Fruit fly (Drosophila melanogaster): Measurements from ENCODE around the gene atms.

Gene atms

dm6 chr3R:4746189-4746771 lies 3.6 kb upstream of the atms start (continued):
- TF ChIP-seq fru (optimal IDR thresholded peaks at IDR 0.05) (no peak), ranshi (GFP tag; IDR thresholded peaks at IDR 0.05) (no peak), PHDP (tag; optimal IDR thresholded peaks at IDR 0.05) (no peak), CG3407 (GFP tag; optimal IDR thresholded peaks at IDR 0.05) (no peak), CG42726 (GFP tag; IDR thresholded peaks at IDR 0.05; ENCODE audit: partially characterized antibody) (no peak), CG17568 (GFP tag; optimal IDR thresholded peaks at IDR 0.05) (peak; percentile 11), CG17361 (GFP tag; IDR thresholded peaks at IDR 0.05) (no peak), NK7.1 (GFP tag; optimal IDR thresholded peaks at IDR 0.05) (no peak), CG9876 (GFP tag; optimal IDR thresholded peaks at IDR 0.05) (no peak), CG13123 (GFP tag; optimal IDR thresholded peaks at IDR 0.05) (no peak), chinmo (GFP tag; IDR thresholded peaks at IDR 0.05; ENCODE audit: partially characterized antibody) (peak; percentile 89; the same call in 3 of the 4 replicates), CG17612 (GFP tag; IDR thresholded peaks at IDR 0.05) (no peak), yki (optimal IDR thresholded peaks at IDR 0.05) (no peak), CG34376 (GFP tag; optimal IDR thresholded peaks at IDR 0.05) (peak; percentile 62), C15 (GFP tag; IDR thresholded peaks at IDR 0.05) (no peak), CG6175 (GFP tag; IDR thresholded peaks at IDR 0.05) (no peak), HLHmδ (GFP tag; optimal IDR thresholded peaks at IDR 0.05) (no peak), fd102C (GFP tag; optimal IDR thresholded peaks at IDR 0.05) (no peak), exex (tag; optimal IDR thresholded peaks at IDR 0.05) (peak; percentile 53), CG30403 (GFP tag; optimal IDR thresholded peaks at IDR 0.05) (no peak), CG7839 (tag; optimal IDR thresholded peaks at IDR 0.05) (no peak), Nf-YB (GFP tag; optimal IDR thresholded peaks at IDR 0.05) (no peak), Dfd (GFP tag; optimal IDR thresholded peaks at IDR 0.05) (no peak), Hr51 (GFP tag; optimal IDR thresholded peaks at IDR 0.05) (no peak), sr (GFP tag; IDR thresholded peaks at IDR 0.05) (peak; percentile 37; the same call in 1 of the 3 replicates), Fer2 (tag; optimal IDR thresholded peaks at IDR 0.05) (no peak), Hmx (GFP tag; optimal IDR thresholded peaks at IDR 0.05) (no peak), sens-2 (GFP tag; IDR thresholded peaks at IDR 0.05) (no peak; the same call in 1 of the 2 replicates), hkb (optimal IDR thresholded peaks at IDR 0.05) (no peak), hkb (GFP tag; IDR thresholded peaks at IDR 0.05) (no peak), caup (GFP tag; optimal IDR thresholded peaks at IDR 0.05; ENCODE audit: severe bottlenecking) (peak; percentile 7), slp2 (GFP tag; optimal IDR thresholded peaks at IDR 0.05) (no peak), sug (tag; optimal IDR thresholded peaks at IDR 0.05) (peak; percentile 69), Optix (GFP tag; IDR thresholded peaks at IDR 0.05) (no peak), CG9932 (GFP tag; IDR thresholded peaks at IDR 0.05) (no peak), btn (GFP tag; optimal IDR thresholded peaks at IDR 0.05) (no peak), croc (GFP tag; conservative IDR thresholded peaks at IDR 0.05) (no peak)

DNA sequence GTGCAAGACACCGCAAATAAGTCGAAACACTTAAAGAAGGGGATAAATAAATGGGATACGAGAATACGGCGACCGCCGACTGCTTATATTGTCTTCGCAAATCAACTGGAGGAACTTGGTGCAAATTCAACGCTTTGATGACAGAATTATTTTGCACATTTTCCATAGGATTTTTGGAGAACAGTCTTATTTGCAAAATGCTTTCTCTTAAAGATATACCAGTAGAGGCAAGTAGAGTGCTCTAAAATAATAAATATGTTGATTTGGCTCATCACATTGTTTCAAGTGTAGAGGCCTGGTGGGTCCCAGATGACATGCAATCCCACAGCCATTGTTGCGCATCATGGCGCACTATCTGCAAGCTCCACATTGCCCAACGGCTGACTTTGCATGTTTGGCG lies 2.5 kb upstream of the atms start:
- TF ChIP-seq lbe (GFP tag; optimal IDR thresholded peaks at IDR 0.05): no peak
- no peak for TF ChIP-seq CG4404 (GFP tag; IDR thresholded peaks at IDR 0.05)
- peak; percentile 43 for TF ChIP-seq Drgx (GFP tag; IDR thresholded peaks at IDR 0.05)
- no peak for TF ChIP-seq pan (optimal IDR thresholded peaks at IDR 0.05)
- TF ChIP-seq pan (GFP tag; optimal IDR thresholded peaks at IDR 0.05 in 1 of 2, IDR thresholded peaks at IDR 0.05 in 1 of 2): peak in 1 of 2 experiments; percentile 7
- TF ChIP-seq pfk (GFP tag; optimal IDR thresholded peaks at IDR 0.05): no peak
- 0 out of 3 replicates have a peak, but pooled peaks have one; percentile 18 for TF ChIP-seq Opbp (GFP tag; IDR thresholded peaks at IDR 0.05; ENCODE audit: partially characterized antibody)
- no peak for TF ChIP-seq bowl (GFP tag; IDR thresholded peaks at IDR 0.05)
- TF ChIP-seq CG5953 (GFP tag; IDR thresholded peaks at IDR 0.05): no peak
